Worm (Caenorhabditis elegans) whole organism, L4 larva: Measurements from ENCODE around the gene K10D11.3.
A peak's percentile ranks its signal among the peaks of the same experiment; 100 is the strongest.

Experiments
- D1046.2 ChIP-seq: fragments of 200-800 bp; sonication (Bioruptor generic); IDR thresholded peaks from 2 replicates; pipeline ENCODE4 v1.3.6; 2022; ENCODE audit warnings: missing genetic modification characterization, missing compliant biosample characterization
- F49E8.2 ChIP-seq: sonication (generic microtip); optimal IDR thresholded peaks from 2 replicates; lab custom pipeline; 2016; ENCODE audit warnings: missing compliant biosample characterization, mild to moderate bottlenecking, missing genetic modification characterization, borderline replicate concordance
- daf-12 ChIP-seq: fragments of 150-350 bp; optimal IDR thresholded peaks from 2 replicates; lab custom pipeline; 2014; ENCODE audit warnings: missing biosample characterization, missing genetic modification reagents, missing genetic modification characterization
- daf-16 ChIP-seq, 3 experiments: sonication (generic microtip); optimal IDR thresholded peaks; 2 replicates each; lab custom pipeline; 2016 to 2017; ENCODE audit warnings: missing genetic modification characterization in 3 of 3, missing genetic modification reagents in 3 of 3, mild to moderate bottlenecking in 2 of 3, missing compliant biosample characterization in 2 of 3, missing biosample characterization in 1 of 3, moderate library complexity in 1 of 3
- daf-8 ChIP-seq: fragments of 200-800 bp; sonication (Bioruptor generic); IDR thresholded peaks from 2 replicates; pipeline ENCODE4 v1.3.6; 2022; ENCODE audit warnings: missing genetic modification characterization, missing compliant biosample characterization
- dmd-6 ChIP-seq: fragments of 200-800 bp; sonication (Bioruptor generic); IDR thresholded peaks from 2 replicates; pipeline ENCODE4 v1.3.6; 2022; ENCODE audit warnings: missing genetic modification reagents, missing genetic modification characterization, missing compliant biosample characterization
- dpl-1 ChIP-seq: fragments of 150-350 bp; optimal IDR thresholded peaks from 2 replicates; lab custom pipeline; 2014; ENCODE audit warnings: missing biosample characterization, missing genetic modification reagents, missing genetic modification characterization
- dve-1 ChIP-seq: sonication (generic microtip); optimal IDR thresholded peaks from 2 replicates; lab custom pipeline; 2017; ENCODE audit warnings: antibody characterized with exemption, mild to moderate bottlenecking, missing genetic modification characterization, missing compliant biosample characterization; ENCODE audit not compliant: insufficient read depth
- hlh-11 ChIP-seq: fragments of 200-800 bp; sonication (Bioruptor generic); optimal IDR thresholded peaks from 2 replicates; lab custom pipeline; 2018; ENCODE audit warnings: mild to moderate bottlenecking, missing genetic modification characterization, missing compliant biosample characterization
- lim-7 ChIP-seq: fragments of 200-800 bp; sonication (Bioruptor generic); IDR thresholded peaks from 2 replicates; pipeline ENCODE4 v1.3.6; 2022; ENCODE audit warnings: missing genetic modification characterization, missing compliant biosample characterization
- lin-15B ChIP-seq: fragments of 150-350 bp; sonication (generic microtip); optimal IDR thresholded peaks from 3 replicates; lab custom pipeline; 2014; ENCODE audit warnings: missing biosample characterization, missing genetic modification characterization
- madf-9 ChIP-seq: fragments of 200-800 bp; sonication (Bioruptor generic); conservative IDR thresholded peaks from 2 replicates; pipeline ENCODE4 v1.3.6; 2022; ENCODE audit warnings: missing genetic modification reagents, missing genetic modification characterization, missing compliant biosample characterization
- mes-2 ChIP-seq: sonication (generic microtip); optimal IDR thresholded peaks from 2 replicates; lab custom pipeline; 2016; ENCODE audit warnings: missing genotype, mild to moderate bottlenecking, missing genetic modification characterization, missing compliant biosample characterization; ENCODE audit not compliant: poor library complexity, severe bottlenecking
- nhr-28 ChIP-seq: fragments of 150-350 bp; optimal IDR thresholded peaks from 2 replicates; lab custom pipeline; 2014; ENCODE audit warnings: missing biosample characterization, missing genetic modification characterization
- nhr-41 ChIP-seq: fragments of 200-800 bp; sonication (Bioruptor generic); IDR thresholded peaks from 2 replicates; pipeline ENCODE4 v1.3.6; 2022; ENCODE audit warnings: missing genetic modification reagents, missing genetic modification characterization, missing compliant biosample characterization
- nhr-48 ChIP-seq: sonication (generic microtip); optimal IDR thresholded peaks from 2 replicates; lab custom pipeline; 2016; ENCODE audit warnings: mild to moderate bottlenecking, missing genetic modification characterization, missing compliant biosample characterization
- nhr-6 ChIP-seq: fragments of 150-350 bp; optimal IDR thresholded peaks from 2 replicates; lab custom pipeline; 2014; ENCODE audit warnings: missing biosample characterization, missing genetic modification characterization
- pqm-1 ChIP-seq: sonication (generic microtip); optimal IDR thresholded peaks from 2 replicates; lab custom pipeline; 2017; ENCODE audit warnings: missing biosample characterization, missing genetic modification characterization
- spr-1 ChIP-seq: sonication (generic microtip); optimal IDR thresholded peaks from 2 replicates; lab custom pipeline; 2016; ENCODE audit warnings: mild to moderate bottlenecking, missing genetic modification characterization, missing compliant biosample characterization
- tra-1 ChIP-seq: fragments of 200-800 bp; sonication (Bioruptor generic); IDR thresholded peaks from 2 replicates; pipeline ENCODE4 v1.3.6; 2022; ENCODE audit warnings: missing genetic modification reagents, missing genetic modification characterization, missing compliant biosample characterization
- unc-62 ChIP-seq, 3 experiments: fragments of 150-350 bp in 1 of 3; sonication (generic microtip); optimal IDR thresholded peaks in 2 of 3; peaks in 1 of 3; 1 replicate in 1 of 3; 2 replicates in 2 of 3; lab custom pipeline; 2014 to 2017; ENCODE audit warnings: missing biosample characterization in 3 of 3, missing genetic modification characterization in 3 of 3, missing genetic modification reagents in 3 of 3, missing genotype in 1 of 3
- zip-2 ChIP-seq: fragments of 150-350 bp; optimal IDR thresholded peaks from 2 replicates; lab custom pipeline; 2014; ENCODE audit warnings: missing biosample characterization, missing genetic modification characterization

Gene K10D11.3

DNA sequence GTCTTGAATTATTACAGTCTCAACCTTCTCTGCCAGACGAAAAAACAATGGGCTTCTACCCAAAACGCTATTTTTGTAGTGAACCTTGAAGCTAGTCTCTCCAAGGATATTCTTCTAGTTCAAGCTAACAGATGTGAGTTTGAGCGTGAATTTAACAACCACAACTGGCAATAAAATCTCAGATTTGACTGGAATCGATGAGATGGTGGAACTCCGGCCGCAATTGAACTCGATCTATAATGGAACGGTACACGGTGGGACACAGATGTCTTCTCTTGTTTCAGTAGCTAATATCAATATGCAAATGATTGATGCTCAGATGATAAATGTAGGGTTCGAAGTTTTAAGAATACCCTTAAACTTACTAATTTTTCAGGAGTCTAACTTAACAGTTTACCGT, 8.3 kb downstream of the K10D11.3 start:
- TF ChIP-seq nhr-6 (tag; lab: Kevin White, UChicago) (no peak), F49E8.2 (tag; lab: Kevin White, UChicago) (no peak), daf-16 (GFP tag; optimal IDR thresholded peaks at IDR 0.05; lab: Kevin White, UChicago) (no peak), daf-16 (tag; optimal IDR thresholded peaks at IDR 0.05; lab: Kevin White, UChicago) (no peak), unc-62 (GFP tag; optimal IDR thresholded peaks at IDR 0.05 in 1 of 2; lab: Kevin White, UChicago) (peak in 1 of 2 experiments; percentile 95), unc-62 (tag; optimal IDR thresholded peaks at IDR 0.05; lab: Kevin White, UChicago) (no peak)

- TF ChIP-seq pqm-1: peak; percentile 35
- TF ChIP-seq tra-1 (GFP tag; lab: Robert Waterston, UW): no peak
These were observed 10.0 kb downstream of the K10D11.3 start, which contains the start of gene dod-17 for ce11 chrIV:12975981-12976380. Gene dod-17 (plus strand): TSS chrIV:12976303.

DNA sequence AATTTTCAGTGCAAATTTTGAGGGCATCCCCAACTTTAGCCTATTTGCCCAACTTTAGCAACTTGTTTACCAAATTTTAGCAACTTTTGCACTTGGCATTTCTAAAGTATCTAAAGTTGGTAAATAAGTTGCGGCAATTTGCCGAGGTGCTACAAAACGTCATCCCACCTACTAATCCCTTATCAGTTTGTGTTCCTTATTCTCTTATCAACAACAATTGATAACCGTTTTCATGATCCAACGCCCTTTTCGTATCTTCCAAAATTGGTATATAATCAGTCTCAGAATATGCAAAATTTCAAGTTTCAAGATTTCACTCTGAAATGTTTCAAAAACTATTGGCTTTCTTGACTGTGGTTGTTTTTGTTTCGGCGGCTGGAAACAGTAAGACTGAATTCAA, 12.6 kb downstream of the K10D11.3 start, which contains the start of gene F55G11.4:
Gene F55G11.4 (plus strand): TSS at position 289 of the 400 bp plus-strand sequence.
- TF ChIP-seq mes-2 (tag; lab: Kevin White, UChicago) (no peak), dmd-6 (peak; percentile 22; the same call in 1 of the 2 replicates), unc-62 (GFP tag; optimal IDR thresholded peaks at IDR 0.05 in 1 of 2; lab: Kevin White, UChicago) (peak in 1 of 2 experiments; percentile 52), unc-62 (tag; optimal IDR thresholded peaks at IDR 0.05; lab: Kevin White, UChicago) (no peak), pqm-1 (peak; percentile 44)

DNA sequence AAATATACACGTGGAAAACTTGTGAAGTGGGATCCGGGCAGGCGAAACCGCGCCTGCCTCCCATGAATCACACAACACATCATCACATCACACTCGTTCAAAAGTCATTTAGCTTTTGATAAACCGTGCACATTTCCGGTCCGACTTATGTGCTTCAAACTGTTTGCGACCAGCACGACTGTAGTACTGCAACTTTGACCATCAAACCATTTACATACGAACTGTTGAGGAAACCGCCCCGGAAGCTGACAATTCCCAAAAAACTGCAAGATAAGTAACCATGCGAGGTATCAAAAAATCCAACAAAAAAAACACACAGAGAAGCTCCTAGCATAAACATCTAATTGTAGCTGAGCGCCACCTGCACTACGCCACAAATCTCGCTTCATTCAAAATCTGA, 13.2 kb downstream of the K10D11.3 start:
- TF ChIP-seq unc-62 (GFP tag; optimal IDR thresholded peaks at IDR 0.05 in 1 of 2; lab: Kevin White, UChicago) (peak in 1 of 2 experiments; percentile 94), unc-62 (tag; optimal IDR thresholded peaks at IDR 0.05; lab: Kevin White, UChicago) (no peak), zip-2 (tag; lab: Kevin White, UChicago) (no peak), lim-7 (GFP tag; lab: Robert Waterston, UW) (0 out of 2 replicates have a peak, but pooled peaks have one; percentile 31)

ce11 chrIV:12971994-12972520, 13.9 kb downstream of the K10D11.3 start:
- TF ChIP-seq hlh-11: peak; percentile 22
- peak; percentile 25 for TF ChIP-seq pqm-1
- TF ChIP-seq unc-62 (GFP tag; optimal IDR thresholded peaks at IDR 0.05 in 1 of 2; lab: Kevin White, UChicago): peak in 1 of 2 experiments; percentile 55
- no peak for TF ChIP-seq unc-62 (tag; optimal IDR thresholded peaks at IDR 0.05; lab: Kevin White, UChicago)
- TF ChIP-seq nhr-48 (tag; lab: Kevin White, UChicago): no peak
- peak; percentile 60 for TF ChIP-seq dmd-6

DNA sequence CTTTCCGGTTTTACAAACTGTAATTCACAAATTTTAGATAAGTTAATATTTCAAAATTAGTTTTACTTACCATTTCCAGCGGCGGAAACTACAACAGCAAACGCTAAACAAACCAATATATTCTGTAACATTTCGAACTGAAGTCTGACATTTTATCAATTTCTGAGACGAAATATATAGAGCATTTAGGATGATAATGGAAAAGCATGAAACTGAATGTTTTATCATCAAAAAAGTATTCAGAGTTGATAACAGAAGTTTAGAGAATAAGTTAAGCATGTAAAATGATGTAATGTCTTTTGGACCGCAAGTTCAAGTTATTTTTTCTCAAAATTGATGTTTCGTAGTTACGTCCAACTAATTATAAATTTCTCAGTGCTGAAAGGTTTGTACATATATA, 16.8 kb downstream of the K10D11.3 start, which contains the start of gene F55G11.2:
Gene F55G11.2 (minus strand): TSS at position 149 of the 400 bp plus-strand sequence.
- TF ChIP-seq daf-12 (tag; lab: Kevin White, UChicago) (no peak), pqm-1 (peak; percentile 56), dmd-6 (peak; percentile 74; the same call in 1 of the 2 replicates)
- TF ChIP-seq, all 104 proteins: peak for 2

- TF ChIP-seq nhr-41: no peak
- peak in 1 of 2 experiments; percentile 95 for TF ChIP-seq unc-62 (GFP tag; optimal IDR thresholded peaks at IDR 0.05 in 1 of 2; lab: Kevin White, UChicago)
- no peak for TF ChIP-seq unc-62 (tag; optimal IDR thresholded peaks at IDR 0.05; lab: Kevin White, UChicago)
- TF ChIP-seq, all 104 proteins: peak for 1
These were observed 18.6 kb downstream of the K10D11.3 start for ce11 chrIV:12967303-12967702.

ce11 chrIV:12965074-12965473, 20.9 kb downstream of the K10D11.3 start, which contains the start of gene dod-22:
Gene dod-22 (plus strand): TSS chrIV:12965374.
- TF ChIP-seq lin-15B (tag; lab: Kevin White, UChicago) (no peak), daf-12 (tag; lab: Kevin White, UChicago) (no peak), spr-1 (tag; lab: Kevin White, UChicago) (no peak), dpl-1 (GFP tag; lab: Kevin White, UChicago) (no peak), madf-9 (GFP tag; lab: Robert Waterston, UW) (no peak), pqm-1 (peak; percentile 29)

DNA sequence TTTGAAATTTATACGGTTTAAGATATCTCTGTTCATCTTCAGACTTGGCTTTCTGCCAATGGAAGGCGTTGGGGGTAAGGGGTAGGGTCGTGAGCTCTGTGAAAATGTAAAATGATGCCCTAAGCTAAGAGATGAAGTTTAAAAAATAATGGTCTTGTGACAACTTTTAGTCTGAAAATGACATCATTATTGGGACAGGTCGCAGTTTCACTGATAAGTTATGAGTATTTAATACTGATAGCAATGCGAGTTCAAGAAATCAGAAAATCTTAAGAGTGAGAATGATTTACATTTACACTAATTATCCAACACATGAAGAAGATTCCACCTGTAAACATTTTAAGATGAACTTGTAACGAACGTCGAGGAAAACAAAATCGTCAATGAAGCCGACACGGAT, 21.3 kb downstream of the K10D11.3 start:
- TF ChIP-seq lim-7 (GFP tag; lab: Robert Waterston, UW) (no peak), D1046.2 (GFP tag; lab: Robert Waterston, UW) (no peak), daf-8 (GFP tag; lab: Robert Waterston, UW) (no peak), pqm-1 (peak; percentile 43), unc-62 (GFP tag; optimal IDR thresholded peaks at IDR 0.05 in 1 of 2; lab: Kevin White, UChicago) (peak in 1 of 2 experiments; percentile 20), unc-62 (tag; optimal IDR thresholded peaks at IDR 0.05; lab: Kevin White, UChicago) (no peak), nhr-28 (tag; lab: Kevin White, UChicago) (peak; percentile 20), dmd-6 (peak; percentile 62), dve-1 (tag; lab: Kevin White, UChicago) (peak; percentile 21), hlh-11 (peak; percentile 1)
